Worm (Caenorhabditis elegans) whole organism, L3 larva: ENCODE data around the gene T25D10.1.
A peak's percentile ranks its signal among the peaks of the same experiment; 100 is the strongest.

Source experiments
- R02D3.7 ChIP-seq: fragments of 150-350 bp; optimal IDR thresholded peaks from 2 replicates; lab custom pipeline; 2014; ENCODE audit warnings: missing biosample characterization, missing genetic modification characterization
- ceh-82 ChIP-seq: fragments of 150-350 bp; optimal IDR thresholded peaks from 2 replicates; lab custom pipeline; 2014; ENCODE audit warnings: missing biosample characterization, missing genetic modification characterization
- egl-5 ChIP-seq: fragments of 150-350 bp; optimal IDR thresholded peaks from 2 replicates; lab custom pipeline; 2017; ENCODE audit warnings: missing biosample characterization, missing genetic modification reagents, missing genetic modification characterization, inconsistent platforms
- elt-2 ChIP-seq: sonication (generic microtip); optimal IDR thresholded peaks from 2 replicates; lab custom pipeline; 2016; ENCODE audit warnings: missing genetic modification reagents, mild to moderate bottlenecking, missing genetic modification characterization, missing compliant biosample characterization
- lin-15B ChIP-seq: fragments of 150-350 bp; optimal IDR thresholded peaks from 2 replicates; lab custom pipeline; 2014; ENCODE audit warnings: missing biosample characterization, missing genetic modification characterization
- lin-39 ChIP-seq: fragments of 150-350 bp; optimal IDR thresholded peaks from 2 replicates; lab custom pipeline; 2018; ENCODE audit warnings: missing biosample characterization, missing genetic modification reagents, missing genetic modification characterization
- lsy-12 ChIP-seq: sonication (generic microtip); optimal IDR thresholded peaks from 2 replicates; lab custom pipeline; 2016; ENCODE audit warnings: mild to moderate bottlenecking, missing genetic modification characterization, missing compliant biosample characterization
- nfya-1 ChIP-seq: sonication (generic microtip); optimal IDR thresholded peaks from 2 replicates; lab custom pipeline; 2017; ENCODE audit warnings: missing genetic modification characterization, mild to moderate bottlenecking, missing compliant biosample characterization, antibody characterized with exemption, moderate library complexity; ENCODE audit not compliant: insufficient read depth
- nhr-25 ChIP-seq: sonication (generic microtip); optimal IDR thresholded peaks from 2 replicates; lab custom pipeline; 2017; ENCODE audit warnings: missing biosample characterization, missing genetic modification characterization
- nhr-43 ChIP-seq: sonication (generic microtip); optimal IDR thresholded peaks from 2 replicates; lab custom pipeline; 2016; ENCODE audit warnings: mild to moderate bottlenecking, missing genetic modification characterization, missing compliant biosample characterization; ENCODE audit not compliant: poor library complexity, severe bottlenecking
- pha-4 ChIP-seq: fragments of 150-350 bp; optimal IDR thresholded peaks from 2 replicates; lab custom pipeline; 2014; ENCODE audit warnings: missing biosample characterization, missing genetic modification reagents, missing genetic modification characterization
- snpc-4 ChIP-seq: fragments of 150-350 bp; optimal IDR thresholded peaks from 2 replicates; lab custom pipeline; 2014; ENCODE audit warnings: missing biosample characterization, missing genetic modification characterization
- tbx-2 ChIP-seq: sonication (generic microtip); optimal IDR thresholded peaks from 2 replicates; lab custom pipeline; 2016; ENCODE audit warnings: mild to moderate bottlenecking, missing genetic modification characterization, missing compliant biosample characterization
- unc-39 ChIP-seq: sonication (generic microtip); optimal IDR thresholded peaks from 4 replicates; lab custom pipeline; 2017; ENCODE audit warnings: missing biosample characterization, missing genetic modification characterization

The T25D10.1 gene

ce11 chrII:6449656-6450055 is 46.5 kb downstream of the T25D10.1 start, which contains the start of gene nhr-22:
TSS of gene nhr-22 (minus strand) at chrII:6449792.
- TF ChIP-seq elt-2 (tag; lab: Kevin White, UChicago) (peak; percentile 37), ceh-82 (tag; lab: Kevin White, UChicago) (no peak)

- no peak for TF ChIP-seq R02D3.7 (tag; lab: Kevin White, UChicago)
- TF ChIP-seq lin-39 (tag; lab: Kevin White, UChicago), result peak; percentile 42
- TF ChIP-seq tbx-2 (tag; lab: Kevin White, UChicago), result no peak
- no peak for TF ChIP-seq unc-39 (tag; lab: Kevin White, UChicago)
- peak; percentile 39 for TF ChIP-seq elt-2 (tag; lab: Kevin White, UChicago)
- no peak for TF ChIP-seq lsy-12
- peak; percentile 64 for TF ChIP-seq lin-15B (tag; lab: Kevin White, UChicago)
- TF ChIP-seq pha-4 (tag; lab: Kevin White, UChicago), result peak; percentile 84
- peak; percentile 82 for TF ChIP-seq snpc-4 (tag; lab: Kevin White, UChicago)
- peak; percentile 12 for TF ChIP-seq egl-5 (tag; lab: Kevin White, UChicago)
- peak; percentile 6 for TF ChIP-seq nhr-43 (tag; lab: Kevin White, UChicago)
- TF ChIP-seq nfya-1 (tag; lab: Kevin White, UChicago), result peak; percentile 58
- peak; percentile 71 for TF ChIP-seq nhr-25 (tag; lab: Kevin White, UChicago)
These were observed 50.2 kb downstream of the T25D10.1 start, which contains the start of gene atg-16.2 for ce11 chrII:6453341-6453806. TSS of gene atg-16.2 (minus strand) at chrII:6453391.
